Worm (Caenorhabditis elegans): Measurements from ENCODE around the gene ugt-16.

- TF ChIP-seq rcor-1 (GFP tag; IDR thresholded peaks at IDR 0.05) (no peak), lag-1 (GFP tag; IDR thresholded peaks at IDR 0.05) (no peak), ceh-58 (GFP tag; IDR thresholded peaks at IDR 0.05) (no peak), sptf-2 (GFP tag; optimal IDR thresholded peaks at IDR 0.05) (no peak), ceh-40 (GFP tag; IDR thresholded peaks at IDR 0.05) (no peak), F39B2.1 (GFP tag; IDR thresholded peaks at IDR 0.05) (no peak), egrh-3 (GFP tag; IDR thresholded peaks at IDR 0.05) (no peak), attf-3 (GFP tag; conservative IDR thresholded peaks at IDR 0.05) (no peak), unc-62 (GFP tag; optimal IDR thresholded peaks at IDR 0.05) (no peak), rec-8 (tag; optimal IDR thresholded peaks at IDR 0.05) (no peak), nfya-2 (GFP tag; IDR thresholded peaks at IDR 0.05) (no peak), attf-5 (GFP tag; optimal IDR thresholded peaks at IDR 0.05) (no peak), ceh-27 (GFP tag; optimal IDR thresholded peaks at IDR 0.05) (no peak)
These were observed 18.6 kb upstream of the ugt-16 start, which contains the start of gene ZC443.7 for ce11 chrV:12806190-12806589.
